Fruit fly (Drosophila melanogaster): ENCODE measurements around the gene Snap24.
A peak's percentile ranks its signal among the peaks of the same experiment; 100 is the strongest.

Snap24 gene

DNA sequence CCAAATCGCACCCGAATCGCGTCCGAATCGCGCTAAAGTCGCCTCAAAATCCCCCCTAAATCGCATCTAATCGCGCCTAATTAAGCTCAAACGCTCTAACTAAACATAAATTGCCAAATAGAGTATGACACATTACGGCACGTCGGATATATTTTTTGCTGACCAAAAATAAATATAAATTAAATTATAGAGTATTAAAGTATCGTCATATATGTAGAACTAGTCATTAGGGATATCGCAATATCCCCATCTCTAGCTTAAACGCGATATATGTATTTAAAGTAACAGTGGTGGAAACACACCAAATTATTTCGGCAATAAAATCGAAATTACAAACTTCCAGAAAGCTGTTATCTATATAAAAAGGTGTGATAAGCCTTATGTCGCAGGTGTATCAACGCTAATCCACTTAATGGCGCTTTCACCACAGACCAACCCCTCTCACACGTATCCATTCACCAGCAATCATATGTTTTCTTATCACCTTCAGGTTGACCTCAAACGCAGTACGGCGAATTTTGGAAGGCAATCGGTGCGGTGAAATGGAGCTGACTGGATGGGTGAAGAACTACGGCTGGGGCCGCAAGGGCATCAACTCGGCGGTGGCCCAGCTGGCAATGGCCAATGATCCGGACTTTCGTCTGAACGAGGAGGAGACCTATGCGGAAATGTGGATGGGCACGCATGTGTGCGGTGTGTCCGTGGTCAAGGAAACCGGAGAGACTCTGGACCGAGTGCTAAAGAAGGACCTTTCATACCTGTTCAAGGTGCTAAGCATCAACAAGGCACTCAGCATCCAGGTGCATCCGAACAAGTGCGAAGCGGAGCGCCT, 3.4 kb downstream of the Snap24 start, which contains the start of gene Mpi (continued):
- peak; percentile 69 for TF ChIP-seq CG13287 (GFP tag; IDR thresholded peaks at IDR 0.05; ENCODE audit: partially characterized antibody)

DNA sequence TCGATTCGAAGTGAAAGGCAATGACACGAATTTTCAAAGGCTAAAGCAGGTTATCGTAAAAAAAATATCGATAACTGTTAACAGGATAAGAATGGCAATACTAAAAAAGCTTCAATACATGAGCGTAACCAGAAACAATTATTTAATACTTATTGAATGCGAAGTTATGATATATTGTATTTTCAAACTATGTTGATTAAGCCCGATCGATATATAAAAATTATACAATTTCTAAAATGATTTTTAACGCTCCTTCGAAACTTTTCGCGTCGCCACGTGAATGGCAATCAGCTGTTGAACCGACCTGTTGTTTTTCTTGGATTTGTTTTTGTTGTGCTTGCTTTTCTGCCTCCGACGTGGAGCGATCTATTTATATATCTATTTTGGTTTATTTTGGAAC, 6.8 kb downstream of the Snap24 start, which contains the start of the genes Alg12 and Rpt3R:
Gene Alg12 (plus strand): TSS at position 305 of the 400 bp plus-strand sequence.
Gene Rpt3R (minus strand): TSS at position 324 of the 400 bp plus-strand sequence.
- TF ChIP-seq E2f2 (GFP tag; IDR thresholded peaks at IDR 0.05) (peak; percentile 70), stwl (tag; optimal IDR thresholded peaks at IDR 0.05) (peak; percentile 29), Dref (GFP tag; IDR thresholded peaks at IDR 0.05) (peak; percentile 58), scrt (GFP tag; optimal IDR thresholded peaks at IDR 0.05) (peak; percentile 95), Bgb (GFP tag; IDR thresholded peaks at IDR 0.05; ENCODE audit: partially characterized antibody) (peak; percentile 35; the same call in 1 of the 2 replicates), nmo (GFP tag; optimal IDR thresholded peaks at IDR 0.05) (peak; percentile 5), CG10267 (tag; optimal IDR thresholded peaks at IDR 0.05) (peak; percentile 11), pzg (GFP tag; optimal IDR thresholded peaks at IDR 0.05) (peak; percentile 38), bbx (GFP tag; IDR thresholded peaks at IDR 0.05; ENCODE audit: partially characterized antibody) (peak; percentile 37; the same call in 1 of the 2 replicates), Sin3A (optimal IDR thresholded peaks at IDR 0.05) (peak; percentile 22), zen2 (GFP tag; IDR thresholded peaks at IDR 0.05; ENCODE audit: partially characterized antibody) (peak; percentile 8; the same call in 1 of the 3 replicates), crp (GFP tag; optimal IDR thresholded peaks at IDR 0.05) (peak; percentile 28 to 90), CG7987 (GFP tag; optimal IDR thresholded peaks at IDR 0.05) (no peak), CG34224 (GFP tag; IDR thresholded peaks at IDR 0.05; ENCODE audit: partially characterized antibody) (peak; percentile 70), unc-4 (GFP tag; IDR thresholded peaks at IDR 0.05; ENCODE audit: partially characterized antibody) (peak; percentile 62), hbn (GFP tag; IDR thresholded peaks at IDR 0.05; ENCODE audit: partially characterized antibody) (peak; percentile 62; the same call in 1 of the 2 replicates), MBD-R2 (GFP tag; IDR thresholded peaks at IDR 0.05) (peak; percentile 72), CG31388 (GFP tag; optimal IDR thresholded peaks at IDR 0.05) (no peak), her (GFP tag; optimal IDR thresholded peaks at IDR 0.05) (no peak), CG14860 (GFP tag; IDR thresholded peaks at IDR 0.05; ENCODE audit: partially characterized antibody) (0 out of 3 replicates have a peak, but pooled peaks have one; percentile 30), CG13287 (GFP tag; IDR thresholded peaks at IDR 0.05; ENCODE audit: partially characterized antibody) (peak; percentile 77), Doc3 (GFP tag; IDR thresholded peaks at IDR 0.05; ENCODE audit: partially characterized antibody) (peak; percentile 70), CG2129 (GFP tag; IDR thresholded peaks at IDR 0.05; ENCODE audit: partially characterized antibody) (0 out of 2 replicates have a peak, but pooled peaks have one; percentile 26), CG13123 (GFP tag; optimal IDR thresholded peaks at IDR 0.05) (no peak), phol (tag; optimal IDR thresholded peaks at IDR 0.05) (peak; percentile 15), CG14710 (tag; optimal IDR thresholded peaks at IDR 0.05) (peak; percentile 39), CG10209 (GFP tag; optimal IDR thresholded peaks at IDR 0.05) (no peak), Deaf1 (tag; optimal IDR thresholded peaks at IDR 0.05) (no peak), CG3995 (GFP tag; optimal IDR thresholded peaks at IDR 0.05) (peak; percentile 32), CG8290 (GFP tag; optimal IDR thresholded peaks at IDR 0.05) (no peak), CG8290 (tag; optimal IDR thresholded peaks at IDR 0.05) (no peak), CTCF (GFP tag; optimal IDR thresholded peaks at IDR 0.05) (no peak), CG4360 (GFP tag; IDR thresholded peaks at IDR 0.05) (peak; percentile 27; the same call in 1 of the 2 replicates), BEAF-32 (GFP tag; optimal IDR thresholded peaks at IDR 0.05) (peak; percentile 62), dimm (GFP tag; IDR thresholded peaks at IDR 0.05) (no peak), CG10565 (GFP tag; optimal IDR thresholded peaks at IDR 0.05) (no peak), CG16863 (GFP tag; optimal IDR thresholded peaks at IDR 0.05) (no peak), amos (GFP tag; IDR thresholded peaks at IDR 0.05; ENCODE audit: partially characterized antibody) (peak; percentile 41; the same call in 1 of the 2 replicates), CG2116 (GFP tag; optimal IDR thresholded peaks at IDR 0.05) (peak; percentile 56), vnd (GFP tag; IDR thresholded peaks at IDR 0.05; ENCODE audit: partially characterized antibody) (0 out of 3 replicates have a peak, but pooled peaks have one; percentile 28), Sry-δ (GFP tag; optimal IDR thresholded peaks at IDR 0.05) (peak; percentile 40), Dll (GFP tag; IDR thresholded peaks at IDR 0.05; ENCODE audit: partially characterized antibody) (peak; percentile 81), Scr (GFP tag; IDR thresholded peaks at IDR 0.05; ENCODE audit: partially characterized antibody) (peak; percentile 67), kah (GFP tag; optimal IDR thresholded peaks at IDR 0.05) (peak; percentile 94), CG6272 (GFP tag; IDR thresholded peaks at IDR 0.05) (no peak)

All from whole organism, embryonic.